Worm (Caenorhabditis elegans) whole organism, young adult: ENCODE data around the gene C56C10.6.

Source experiments
- F57A8.1 ChIP-seq: fragments of 200-800 bp; sonication (Bioruptor generic); optimal IDR thresholded peaks from 2 replicates; lab custom pipeline; 2018; ENCODE audit warnings: mild to moderate bottlenecking, missing genetic modification characterization, moderate library complexity, missing compliant biosample characterization
- T07F8.4 ChIP-seq: sonication (generic microtip); optimal IDR thresholded peaks from 2 replicates; lab custom pipeline; 2016; ENCODE audit warnings: mild to moderate bottlenecking, missing genetic modification characterization, moderate library complexity, missing compliant biosample characterization
- Y67H2A.10 ChIP-seq: fragments of 200-800 bp; sonication (Bioruptor generic); conservative IDR thresholded peaks from 2 replicates; pipeline ENCODE4 v1.3.6; 2022; ENCODE audit warnings: missing genetic modification reagents, missing genetic modification characterization, missing compliant biosample characterization
- ZK185.1 ChIP-seq: sonication (generic microtip); optimal IDR thresholded peaks from 2 replicates; lab custom pipeline; 2016; ENCODE audit warnings: mild to moderate bottlenecking, missing genetic modification characterization, missing compliant biosample characterization; ENCODE audit not compliant: poor library complexity, severe bottlenecking
- ama-1 ChIP-seq, 3 experiments: fragments of 150-350 bp in 1 of 3; sonication (generic microtip) in 2 of 3; optimal IDR thresholded peaks; 2 replicates each; lab custom pipeline; 2014 to 2018; ENCODE audit warnings: missing biosample characterization in 2 of 3, missing genetic modification characterization in 2 of 3, missing genetic modification reagents in 2 of 3
- hlh-26 ChIP-seq: fragments of 200-800 bp; sonication (Bioruptor generic); conservative IDR thresholded peaks from 2 replicates; pipeline ENCODE4 v1.3.6; 2022; ENCODE audit warnings: missing genetic modification reagents, missing genetic modification characterization, missing compliant biosample characterization
- lin-35 ChIP-seq, 3 experiments: fragments of 150-350 bp in 2 of 3; sonication (generic microtip) in 1 of 3; optimal IDR thresholded peaks; 2 replicates each; lab custom pipeline; 2014 to 2018; ENCODE audit warnings: missing biosample characterization in 3 of 3, missing genetic modification characterization in 3 of 3, missing genetic modification reagents in 3 of 3
- mxl-1 ChIP-seq: sonication (generic microtip); optimal IDR thresholded peaks from 2 replicates; lab custom pipeline; 2016; ENCODE audit warnings: missing genetic modification characterization, missing compliant biosample characterization
- pha-4 ChIP-seq: fragments of 150-350 bp; sonication (generic microtip); optimal IDR thresholded peaks from 2 replicates; lab custom pipeline; 2014; ENCODE audit warnings: missing biosample characterization, missing genetic modification reagents, missing genetic modification characterization
- unc-130 ChIP-seq: sonication (generic microtip); optimal IDR thresholded peaks from 2 replicates; lab custom pipeline; 2016; ENCODE audit warnings: missing genetic modification reagents, missing genetic modification characterization, missing compliant biosample characterization

DNA sequence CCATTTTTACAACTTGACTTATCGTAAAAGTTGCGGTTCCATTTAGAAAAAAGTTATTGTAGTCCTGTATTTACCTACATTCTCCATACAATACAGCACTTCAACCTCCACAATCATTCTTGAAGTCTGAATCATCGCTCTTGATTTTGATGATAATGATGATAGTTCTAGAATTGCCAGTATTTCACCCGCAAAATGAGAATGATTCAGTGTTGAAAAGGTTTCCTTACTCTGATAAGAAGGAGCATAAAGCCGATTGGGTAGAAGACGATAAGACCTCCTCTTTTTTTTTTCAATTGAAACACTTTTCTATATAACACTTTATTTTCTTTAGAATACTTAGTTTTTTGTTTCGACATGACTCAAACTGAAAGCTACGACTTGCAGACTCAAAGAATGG is 49.7 kb upstream of the C56C10.6 start, which contains the start of gene T19D12.4:
- TF ChIP-seq unc-130 (no peak), mxl-1 (tag; lab: Kevin White, UChicago) (no peak), ama-1 (optimal IDR thresholded peaks at IDR 0.05; lab: Kevin White, UChicago) (no peak), ama-1 (GFP tag; optimal IDR thresholded peaks at IDR 0.05; lab: Kevin White, UChicago) (no peak), T07F8.4 (tag; lab: Kevin White, UChicago) (no peak), F57A8.1 (GFP tag; lab: Kevin White, UChicago) (no peak), Y67H2A.10 (GFP tag; lab: Robert Waterston, UW) (no peak), hlh-26 (no peak), lin-35 (GFP tag; optimal IDR thresholded peaks at IDR 0.05; lab: Kevin White, UChicago) (no peak), ZK185.1 (tag; lab: Kevin White, UChicago) (no peak), pha-4 (no peak)
